Fruit fly (Drosophila melanogaster): ENCODE results near the gene lectin-29Ca.

DNA sequence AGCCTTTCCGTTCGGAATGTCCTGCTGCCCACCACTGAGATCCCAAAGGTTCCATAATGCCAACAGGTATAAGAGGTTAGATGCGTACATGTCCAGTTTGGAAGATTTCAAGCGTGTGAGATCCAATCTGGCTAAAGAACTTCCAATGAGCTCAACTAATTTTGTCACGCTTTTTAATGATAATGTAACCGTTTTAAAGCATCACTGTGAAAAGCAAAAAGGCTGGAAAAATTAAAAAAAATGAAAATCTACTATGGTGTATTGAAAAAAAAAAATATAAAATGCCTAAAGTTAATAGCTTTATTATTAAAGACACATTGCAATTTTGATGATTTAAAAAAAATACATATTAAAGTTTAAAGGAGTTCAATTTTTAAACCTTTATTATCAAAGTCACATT, 958 bp downstream of the lectin-29Ca start, which contains the start of gene Acp29AB:
- no peak for TF ChIP-seq insv (optimal IDR thresholded peaks at IDR 0.05)
- TF ChIP-seq ttk (optimal IDR thresholded peaks at IDR 0.05): no peak
- TF ChIP-seq Sin3A (optimal IDR thresholded peaks at IDR 0.05): no peak
- no peak for TF ChIP-seq psq (optimal IDR thresholded peaks at IDR 0.05)
- TF ChIP-seq h (optimal IDR thresholded peaks at IDR 0.05): no peak
